Worm (Caenorhabditis elegans) whole organism, late embryonic: ENCODE results near the gene irld-9.

Source experiments
- C08G9.2 ChIP-seq: sonication (generic microtip); optimal IDR thresholded peaks from 2 replicates; lab custom pipeline; 2016; ENCODE audit warnings: mild to moderate bottlenecking, missing genetic modification characterization, moderate library complexity, missing compliant biosample characterization
- F13H6.1 ChIP-seq: sonication (generic microtip); optimal IDR thresholded peaks from 2 replicates; lab custom pipeline; 2016; ENCODE audit warnings: missing genetic modification characterization, missing compliant biosample characterization
- K02D7.2 ChIP-seq: sonication (generic microtip); optimal IDR thresholded peaks from 2 replicates; lab custom pipeline; 2017; ENCODE audit warnings: mild to moderate bottlenecking, missing genetic modification characterization, missing compliant biosample characterization
- K09A11.1 ChIP-seq: sonication (generic microtip); optimal IDR thresholded peaks from 2 replicates; lab custom pipeline; 2017; ENCODE audit warnings: antibody characterized with exemption, mild to moderate bottlenecking, missing genetic modification characterization, missing compliant biosample characterization; ENCODE audit not compliant: insufficient read depth
- T23F11.4 ChIP-seq: fragments of 200-800 bp; sonication (Bioruptor generic); optimal IDR thresholded peaks from 2 replicates; lab custom pipeline; 2018; ENCODE audit warnings: mild to moderate bottlenecking, missing genetic modification characterization, missing compliant biosample characterization
- Y22D7AL.16 ChIP-seq: sonication (generic microtip); optimal IDR thresholded peaks from 2 replicates; lab custom pipeline; 2016; ENCODE audit warnings: missing genetic modification characterization, missing compliant biosample characterization
- ama-1 ChIP-seq: fragments of 150-350 bp; optimal IDR thresholded peaks from 2 replicates; lab custom pipeline; 2014
- ceh-14 ChIP-seq: sonication (generic microtip); optimal IDR thresholded peaks from 2 replicates; lab custom pipeline; 2016; ENCODE audit warnings: missing genotype, missing genetic modification characterization, missing compliant biosample characterization
- ceh-18 ChIP-seq: sonication (generic microtip); optimal IDR thresholded peaks from 2 replicates; lab custom pipeline; 2016; ENCODE audit warnings: missing genetic modification characterization, missing compliant biosample characterization
- ceh-2 ChIP-seq: sonication (generic microtip); optimal IDR thresholded peaks from 2 replicates; lab custom pipeline; 2016; ENCODE audit warnings: missing genotype, missing genetic modification characterization, missing compliant biosample characterization
- ceh-24 ChIP-seq: sonication (generic microtip); optimal IDR thresholded peaks from 2 replicates; lab custom pipeline; 2016; ENCODE audit warnings: mild to moderate bottlenecking, missing genetic modification characterization, missing compliant biosample characterization
- ceh-30 ChIP-seq: fragments of 150-350 bp; optimal IDR thresholded peaks from 2 replicates; lab custom pipeline; 2014; ENCODE audit warnings: missing biosample characterization, missing genetic modification characterization
- ceh-34 ChIP-seq: sonication (generic microtip); optimal IDR thresholded peaks from 2 replicates; lab custom pipeline; 2016; ENCODE audit warnings: mild to moderate bottlenecking, missing genetic modification characterization, missing compliant biosample characterization
- ceh-45 ChIP-seq: fragments of 200-800 bp; sonication (Bioruptor generic); IDR thresholded peaks from 2 replicates; pipeline ENCODE4 v1.3.6; 2022; ENCODE audit warnings: missing genetic modification reagents, missing genetic modification characterization, missing compliant biosample characterization
- ceh-48 ChIP-seq: sonication (generic microtip); optimal IDR thresholded peaks from 2 replicates; lab custom pipeline; 2016; ENCODE audit warnings: missing genetic modification characterization, inconsistent platforms, missing compliant biosample characterization
- ceh-9 ChIP-seq: sonication (generic microtip); optimal IDR thresholded peaks from 2 replicates; lab custom pipeline; 2016; ENCODE audit warnings: mild to moderate bottlenecking, missing genetic modification characterization, inconsistent platforms, missing compliant biosample characterization
- che-1 ChIP-seq: sonication (generic microtip); optimal IDR thresholded peaks from 2 replicates; lab custom pipeline; 2016; ENCODE audit warnings: mild to moderate bottlenecking, missing genetic modification characterization, missing compliant biosample characterization
- dve-1 ChIP-seq: sonication (generic microtip); optimal IDR thresholded peaks from 2 replicates; lab custom pipeline; 2017; ENCODE audit warnings: antibody characterized with exemption, mild to moderate bottlenecking, missing genetic modification characterization, missing compliant biosample characterization
- eyg-1 ChIP-seq: sonication (generic microtip); optimal IDR thresholded peaks from 2 replicates; lab custom pipeline; 2016; ENCODE audit warnings: missing genotype, missing genetic modification characterization, missing compliant biosample characterization
- fax-1 ChIP-seq: sonication (generic microtip); optimal IDR thresholded peaks from 2 replicates; lab custom pipeline; 2016; ENCODE audit warnings: missing genotype, missing genetic modification characterization, missing compliant biosample characterization
- fkh-6 ChIP-seq: sonication (generic microtip); optimal IDR thresholded peaks from 2 replicates; lab custom pipeline; 2016; ENCODE audit warnings: missing genetic modification characterization, missing compliant biosample characterization
- hlh-13 ChIP-seq: fragments of 200-800 bp; sonication (Bioruptor generic); optimal IDR thresholded peaks from 2 replicates; lab custom pipeline; 2018; ENCODE audit warnings: mild to moderate bottlenecking, missing genetic modification characterization, missing compliant biosample characterization
- hlh-15 ChIP-seq: sonication (generic microtip); optimal IDR thresholded peaks from 2 replicates; lab custom pipeline; 2016; ENCODE audit warnings: missing genetic modification characterization, missing compliant biosample characterization
- madf-2 ChIP-seq: sonication (generic microtip); optimal IDR thresholded peaks from 2 replicates; lab custom pipeline; 2017; ENCODE audit warnings: missing genetic modification characterization, missing compliant biosample characterization
- nhr-11 ChIP-seq: fragments of 150-350 bp; optimal IDR thresholded peaks from 2 replicates; lab custom pipeline; 2014; ENCODE audit warnings: missing biosample characterization, missing genetic modification characterization
- npax-4 ChIP-seq: sonication (generic microtip); optimal IDR thresholded peaks from 2 replicates; lab custom pipeline; 2016; ENCODE audit warnings: missing genetic modification characterization, missing compliant biosample characterization
- pag-3 ChIP-seq: sonication (generic microtip); optimal IDR thresholded peaks from 2 replicates; lab custom pipeline; 2016; ENCODE audit warnings: missing compliant biosample characterization, missing genetic modification characterization, borderline replicate concordance
- pat-9 ChIP-seq: fragments of 200-800 bp; sonication (Bioruptor generic); optimal IDR thresholded peaks from 2 replicates; lab custom pipeline; 2018; ENCODE audit warnings: mild to moderate bottlenecking, missing genetic modification characterization, moderate library complexity, missing compliant biosample characterization
- pax-1 ChIP-seq: fragments of 150-350 bp; optimal IDR thresholded peaks from 2 replicates; lab custom pipeline; 2014; ENCODE audit warnings: missing biosample characterization, missing genetic modification characterization
- pha-4 ChIP-seq: fragments of 150-350 bp; optimal IDR thresholded peaks from 2 replicates; lab custom pipeline; 2018; ENCODE audit warnings: missing biosample characterization, missing genetic modification reagents, missing genetic modification characterization
- pqm-1 ChIP-seq: sonication (generic microtip); optimal IDR thresholded peaks from 2 replicates; lab custom pipeline; 2016; ENCODE audit warnings: missing genetic modification characterization, missing compliant biosample characterization
- pros-1 ChIP-seq: fragments of 150-350 bp; optimal IDR thresholded peaks from 2 replicates; lab custom pipeline; 2014; ENCODE audit warnings: missing biosample characterization, missing genetic modification reagents, missing genetic modification characterization
- ref-2 ChIP-seq: sonication (generic microtip); optimal IDR thresholded peaks from 2 replicates; lab custom pipeline; 2016; ENCODE audit warnings: missing genetic modification characterization, missing compliant biosample characterization
- rnt-1 ChIP-seq: sonication (generic microtip); optimal IDR thresholded peaks from 2 replicates; lab custom pipeline; 2016; ENCODE audit warnings: missing genetic modification characterization, missing compliant biosample characterization
- sdc-2 ChIP-seq: sonication (generic microtip); optimal IDR thresholded peaks from 2 replicates; lab custom pipeline; 2016; ENCODE audit warnings: missing genotype, missing genetic modification characterization, missing compliant biosample characterization
- sox-2 ChIP-seq: fragments of 200-800 bp; sonication (Bioruptor generic); IDR thresholded peaks from 2 replicates; pipeline ENCODE4 v1.3.6; 2022; ENCODE audit warnings: missing genetic modification reagents, missing genetic modification characterization, missing compliant biosample characterization
- tbx-7 ChIP-seq: sonication (generic microtip); optimal IDR thresholded peaks from 2 replicates; lab custom pipeline; 2016; ENCODE audit warnings: missing genotype, missing genetic modification characterization, missing compliant biosample characterization
- unc-42 ChIP-seq: sonication (generic microtip); optimal IDR thresholded peaks from 2 replicates; lab custom pipeline; 2016; ENCODE audit warnings: missing genotype, missing genetic modification characterization, missing compliant biosample characterization
- unc-86 ChIP-seq: sonication (generic microtip); optimal IDR thresholded peaks from 2 replicates; lab custom pipeline; 2016; ENCODE audit warnings: missing genetic modification characterization, missing compliant biosample characterization
- ztf-16 ChIP-seq: sonication (generic microtip); optimal IDR thresholded peaks from 2 replicates; lab custom pipeline; 2017; ENCODE audit warnings: missing genetic modification characterization, missing compliant biosample characterization

irld-9 gene

DNA sequence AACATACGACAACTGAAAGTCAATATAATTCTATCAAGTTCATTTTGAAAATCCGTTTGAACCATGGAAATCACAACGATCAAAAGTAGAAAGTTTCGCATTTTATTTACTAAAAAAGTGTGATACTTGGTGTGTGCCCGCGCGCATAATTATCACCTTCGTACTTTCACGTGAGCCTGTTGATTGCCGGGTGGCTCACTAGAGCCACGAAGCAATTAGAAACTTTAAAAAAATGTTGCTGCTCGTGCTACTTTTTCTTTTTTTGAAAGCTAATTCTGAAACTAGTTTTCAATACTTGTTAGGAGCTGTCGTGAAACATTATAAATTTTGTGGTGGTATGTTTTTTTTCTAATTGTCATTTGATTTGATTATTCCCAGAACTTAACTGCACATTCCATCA lies at the start of gene irld-9, which contains the start of gene irld-33:
Gene irld-9, minus strand, starts transcription at position 101 of the 400 bp plus-strand sequence.
Gene irld-33, plus strand, starts transcription at position 209 of the 400 bp plus-strand sequence.
- no peak for TF ChIP-seq C08G9.2
- TF ChIP-seq F13H6.1, result no peak
- no peak for TF ChIP-seq Y22D7AL.16
- no peak for TF ChIP-seq ama-1 (lab: Kevin White, UChicago)
- no peak for TF ChIP-seq T23F11.4 (GFP tag; lab: Kevin White, UChicago)
- TF ChIP-seq fkh-6 (tag; lab: Kevin White, UChicago), result no peak
- no peak for TF ChIP-seq npax-4 (tag; lab: Kevin White, UChicago)
- no peak for TF ChIP-seq pax-1
- TF ChIP-seq hlh-13, result no peak
- no peak for TF ChIP-seq pat-9 (tag; lab: Kevin White, UChicago)
- no peak for TF ChIP-seq ceh-14 (tag; lab: Kevin White, UChicago)
- TF ChIP-seq K09A11.1 (tag; lab: Kevin White, UChicago), result no peak
- no peak for TF ChIP-seq ceh-45 (GFP tag; lab: Robert Waterston, UW)
- TF ChIP-seq ceh-18 (tag; lab: Kevin White, UChicago), result no peak
- TF ChIP-seq madf-2 (tag; lab: Kevin White, UChicago), result no peak
- TF ChIP-seq ztf-16 (tag; lab: Kevin White, UChicago), result no peak
- no peak for TF ChIP-seq pha-4 (tag; lab: Kevin White, UChicago)
- TF ChIP-seq pqm-1 (tag; lab: Kevin White, UChicago), result no peak
- TF ChIP-seq sdc-2, result no peak
- no peak for TF ChIP-seq tbx-7 (tag; lab: Kevin White, UChicago)

DNA sequence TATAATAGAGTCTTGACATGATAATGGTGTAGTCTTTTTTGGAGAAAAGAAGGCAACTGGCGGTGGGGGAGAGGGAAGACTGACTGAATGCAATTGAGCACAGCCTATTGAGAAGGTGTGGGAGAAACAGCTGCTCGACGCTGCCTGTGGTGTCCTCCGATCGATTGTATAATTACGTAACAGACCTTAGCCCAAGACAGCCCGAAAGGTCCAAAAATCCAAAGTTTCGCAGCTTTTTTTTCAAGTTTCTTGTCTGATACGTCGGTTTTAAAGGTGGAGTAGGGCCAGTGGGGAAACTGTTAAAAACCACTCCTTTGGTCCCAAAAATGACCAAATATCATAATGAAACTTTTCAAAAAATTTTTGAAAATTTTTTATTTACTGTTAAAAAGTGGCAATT lies 49.3 kb upstream of the irld-9 start, which contains the start of the genes C08F1.6 and fbxb-13:
Gene C08F1.6, minus strand, starts transcription at position 101 of the 400 bp plus-strand sequence.
Gene fbxb-13, plus strand, starts transcription at position 191 of the 400 bp plus-strand sequence.
- TF ChIP-seq pha-4 (tag; lab: Kevin White, UChicago), result no peak
- TF ChIP-seq T23F11.4 (GFP tag; lab: Kevin White, UChicago), result no peak
- no peak for TF ChIP-seq pros-1 (tag; lab: Kevin White, UChicago)
- no peak for TF ChIP-seq unc-86 (tag; lab: Kevin White, UChicago)
- no peak for TF ChIP-seq ztf-16 (tag; lab: Kevin White, UChicago)
- TF ChIP-seq ceh-9, result no peak
- TF ChIP-seq eyg-1 (tag; lab: Kevin White, UChicago), result no peak
- no peak for TF ChIP-seq hlh-15 (tag; lab: Kevin White, UChicago)
- TF ChIP-seq ceh-48 (tag; lab: Kevin White, UChicago), result no peak
- no peak for TF ChIP-seq ceh-14 (tag; lab: Kevin White, UChicago)
- TF ChIP-seq sox-2 (GFP tag; lab: Robert Waterston, UW), result no peak
- TF ChIP-seq pag-3 (tag; lab: Kevin White, UChicago), result no peak
- no peak for TF ChIP-seq ceh-24 (tag; lab: Kevin White, UChicago)
- TF ChIP-seq, all 69 proteins: peak for 0

DNA sequence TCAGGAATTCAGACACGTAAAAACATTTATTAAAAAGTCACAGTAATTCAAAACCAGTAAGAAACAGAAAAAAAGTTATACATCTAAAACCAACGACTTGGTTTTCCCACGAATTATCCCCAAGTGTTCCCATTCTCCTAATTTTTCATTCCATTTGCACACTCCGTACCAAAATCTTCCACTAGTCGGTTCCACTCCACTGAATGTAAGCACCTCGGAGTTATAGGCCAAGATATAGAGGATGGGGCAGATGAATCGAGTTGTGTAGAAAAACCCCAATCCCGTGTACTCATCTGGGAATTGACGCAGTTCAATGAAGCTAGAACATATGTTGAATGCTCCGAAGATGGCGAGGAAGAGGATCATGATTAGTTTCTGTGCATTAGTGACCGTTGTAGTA lies 48.5 kb upstream of the irld-9 start:
- no peak for TF ChIP-seq nhr-11 (tag; lab: Kevin White, UChicago)
- TF ChIP-seq ceh-34 (tag; lab: Kevin White, UChicago), result no peak
- TF ChIP-seq ref-2 (tag; lab: Kevin White, UChicago), result no peak
- no peak for TF ChIP-seq ceh-30 (tag; lab: Kevin White, UChicago)
- TF ChIP-seq rnt-1 (tag; lab: Kevin White, UChicago), result no peak
- TF ChIP-seq che-1, result no peak
- TF ChIP-seq fax-1, result no peak
- no peak for TF ChIP-seq sdc-2
- TF ChIP-seq ceh-48 (tag; lab: Kevin White, UChicago), result no peak
- TF ChIP-seq ceh-2 (tag; lab: Kevin White, UChicago), result no peak
- no peak for TF ChIP-seq tbx-7 (tag; lab: Kevin White, UChicago)
- no peak for TF ChIP-seq dve-1 (tag; lab: Kevin White, UChicago)
- TF ChIP-seq unc-42 (tag; lab: Kevin White, UChicago), result no peak
- TF ChIP-seq F13H6.1, result no peak
- TF ChIP-seq K02D7.2 (tag; lab: Kevin White, UChicago), result no peak
- no peak for TF ChIP-seq pat-9 (tag; lab: Kevin White, UChicago)
